Fruit fly (Drosophila melanogaster) whole organism, wandering third instar larva: Measurements from ENCODE around the gene Lrrk.
A peak's percentile ranks its signal among the peaks of the same experiment; 100 is the strongest.

ENCODE experiments used
- Abd-B ChIP-seq: fragments of >200 bp; optimal IDR thresholded peaks from 2 replicates; lab custom pipeline; 2017; ENCODE audit warnings: missing biosample characterization, missing genetic modification characterization
- CG32264 ChIP-seq: fragments of 200-800 bp; sonication (Bioruptor generic); optimal IDR thresholded peaks from 2 replicates; lab custom pipeline; 2016; ENCODE audit warnings: missing biosample characterization, missing genetic modification characterization
- CG9705 ChIP-seq: fragments of 200-800 bp; sonication (Bioruptor generic); optimal IDR thresholded peaks from 2 replicates; lab custom pipeline; 2018; ENCODE audit warnings: missing biosample characterization, mild to moderate bottlenecking, missing genetic modification characterization
- CrebA ChIP-seq: fragments of 200-800 bp; sonication (Bioruptor generic); optimal IDR thresholded peaks from 2 replicates; lab custom pipeline; 2016; ENCODE audit warnings: missing biosample characterization, mild to moderate bottlenecking, missing genetic modification characterization, borderline replicate concordance
- Dfd ChIP-seq: fragments of >200 bp; optimal IDR thresholded peaks from 2 replicates; lab custom pipeline; 2017; ENCODE audit warnings: missing biosample characterization, missing genetic modification characterization
- Dif ChIP-seq: fragments of 200-275, 200-300 bp; sonication (Bioruptor generic); optimal IDR thresholded peaks from 2 replicates; lab custom pipeline; 2018; ENCODE audit warnings: missing biosample characterization, missing genetic modification characterization; ENCODE audit not compliant: partially characterized antibody
- GATAd ChIP-seq: sonication (Bioruptor generic); optimal IDR thresholded peaks from 2 replicates; lab custom pipeline; 2016; ENCODE audit warnings: missing biosample characterization, missing genetic modification characterization
- HLH106 ChIP-seq: fragments of 200-800 bp; optimal IDR thresholded peaks from 3 replicates; lab custom pipeline; 2019; ENCODE audit warnings: missing biosample characterization, mild to moderate bottlenecking, missing genetic modification characterization, moderate library complexity
- Hnf4 ChIP-seq: fragments of 200-800 bp; sonication (Bioruptor generic); optimal IDR thresholded peaks from 2 replicates; lab custom pipeline; 2016; ENCODE audit warnings: missing biosample characterization, mild to moderate bottlenecking, missing genetic modification characterization
- Hr78 ChIP-seq: fragments of >200 bp; optimal IDR thresholded peaks from 2 replicates; lab custom pipeline; 2017; ENCODE audit warnings: missing biosample characterization, missing genetic modification characterization
- Hr83 ChIP-seq: fragments of 200-300 bp; sonication (Bioruptor generic); optimal IDR thresholded peaks from 2 replicates; lab custom pipeline; 2016; ENCODE audit warnings: missing biosample characterization, mild to moderate bottlenecking, missing genetic modification characterization, moderate library complexity; ENCODE audit not compliant: poor library complexity, severe bottlenecking
- Jra ChIP-seq: sonication (Bioruptor generic); optimal IDR thresholded peaks from 2 replicates; lab custom pipeline; 2016; ENCODE audit warnings: missing biosample characterization, missing genetic modification characterization
- Mio ChIP-seq: sonication (Bioruptor generic); optimal IDR thresholded peaks from 2 replicates; lab custom pipeline; 2016; ENCODE audit warnings: missing biosample characterization, missing genetic modification characterization
- Myc ChIP-seq: fragments of >200 bp; optimal IDR thresholded peaks from 2 replicates; lab custom pipeline; 2017
- N ChIP-seq: fragments of >200 bp; optimal IDR thresholded peaks from 2 replicates; lab custom pipeline; 2018; ENCODE audit warnings: missing biosample characterization, missing external identifiers, missing genetic modification characterization
- OdsH ChIP-seq: fragments of 200-800 bp; sonication (Bioruptor generic); optimal IDR thresholded peaks from 2 replicates; lab custom pipeline; 2016; ENCODE audit warnings: missing biosample characterization, mild to moderate bottlenecking, missing genetic modification characterization
- Rel ChIP-seq, 2 experiments: fragments of 200-800 bp; sonication (Bioruptor generic) in 1 of 2; optimal IDR thresholded peaks; 2 replicates in 1 of 2; 3 replicates in 1 of 2; lab custom pipeline; 2016 to 2019; ENCODE audit warnings: mild to moderate bottlenecking in 2 of 2, missing biosample characterization in 2 of 2, missing genetic modification characterization in 2 of 2, moderate library complexity in 1 of 2
- Sp1 ChIP-seq: fragments of 200-800 bp; sonication (Bioruptor generic); optimal IDR thresholded peaks from 3 replicates; lab custom pipeline; 2019; ENCODE audit warnings: missing biosample characterization, mild to moderate bottlenecking, missing genetic modification characterization, moderate library complexity
- Vsx2 ChIP-seq: fragments of 200-300, 225-300 bp; sonication (Bioruptor generic); optimal IDR thresholded peaks from 2 replicates; lab custom pipeline; 2018; ENCODE audit warnings: missing biosample characterization, missing genetic modification characterization; ENCODE audit not compliant: partially characterized antibody
- br ChIP-seq: fragments of 200-800 bp; sonication (Bioruptor generic); optimal IDR thresholded peaks from 2 replicates; lab custom pipeline; 2016; ENCODE audit warnings: missing biosample characterization, missing genetic modification characterization
- brk ChIP-seq: fragments of 200-800 bp; sonication (Bioruptor generic); optimal IDR thresholded peaks from 2 replicates; lab custom pipeline; 2016; ENCODE audit warnings: missing biosample characterization, mild to moderate bottlenecking, missing genetic modification characterization
- dl ChIP-seq, 2 experiments: fragments of 175-275, 200-275 bp in 1 of 2; fragments of 200-275 bp in 1 of 2; sonication (Bioruptor generic); optimal IDR thresholded peaks; lab custom pipeline; 2018; ENCODE audit warnings: mild to moderate bottlenecking in 2 of 2, missing biosample characterization in 2 of 2, missing genetic modification characterization in 2 of 2, moderate library complexity in 2 of 2; ENCODE audit not compliant: partially characterized antibody in 2 of 2, insufficient read depth in 1 of 2
- dmrt93B ChIP-seq: fragments of 200-800 bp; sonication (Bioruptor generic); optimal IDR thresholded peaks from 2 replicates; lab custom pipeline; 2018; ENCODE audit warnings: missing biosample characterization, mild to moderate bottlenecking, missing genetic modification characterization
- dsf ChIP-seq: sonication (Bioruptor generic); optimal IDR thresholded peaks from 2 replicates; lab custom pipeline; 2016; ENCODE audit warnings: missing biosample characterization, missing genetic modification characterization, borderline replicate concordance
- ey ChIP-seq: fragments of 200-800 bp; sonication (Bioruptor generic); optimal IDR thresholded peaks from 2 replicates; lab custom pipeline; 2016; ENCODE audit warnings: missing biosample characterization, missing genetic modification characterization
- foxo ChIP-seq, 2 experiments: fragments of 200-800 bp; sonication (Bioruptor generic); optimal IDR thresholded peaks; 2 replicates in 1 of 2; 3 replicates in 1 of 2; lab custom pipeline; 2016 to 2017; ENCODE audit warnings: missing biosample characterization in 2 of 2, missing genetic modification characterization in 2 of 2
- fru ChIP-seq: fragments of 200-800 bp; sonication (Bioruptor generic); optimal IDR thresholded peaks from 3 replicates; lab custom pipeline; 2016; ENCODE audit warnings: missing biosample characterization, mild to moderate bottlenecking, missing genetic modification characterization
- h ChIP-seq: fragments of 200-800 bp; sonication (Bioruptor generic); optimal IDR thresholded peaks from 3 replicates; lab custom pipeline; 2016; ENCODE audit warnings: missing biosample characterization, mild to moderate bottlenecking, missing genetic modification characterization
- jim ChIP-seq: fragments of 175-275, 200-325 bp; sonication (Bioruptor generic); optimal IDR thresholded peaks from 2 replicates; lab custom pipeline; 2016; ENCODE audit warnings: missing biosample characterization, mild to moderate bottlenecking, missing genetic modification characterization
- lola ChIP-seq: fragments of >200 bp; optimal IDR thresholded peaks from 2 replicates; lab custom pipeline; 2017; ENCODE audit warnings: missing biosample characterization, missing genetic modification characterization
- pan ChIP-seq: fragments of >200 bp; optimal IDR thresholded peaks from 2 replicates; lab custom pipeline; 2017
- psq ChIP-seq: fragments of 200-800 bp; sonication (Bioruptor generic); optimal IDR thresholded peaks from 3 replicates; lab custom pipeline; 2017; ENCODE audit warnings: missing biosample characterization, mild to moderate bottlenecking, missing genetic modification characterization, moderate library complexity
- rgr ChIP-seq: fragments of 200-800 bp; sonication (Bioruptor generic); optimal IDR thresholded peaks from 3 replicates; lab custom pipeline; 2016; ENCODE audit warnings: missing biosample characterization, mild to moderate bottlenecking, missing genetic modification characterization
- sage ChIP-seq: fragments of 200-800 bp; sonication (Bioruptor generic); optimal IDR thresholded peaks from 2 replicates; lab custom pipeline; 2016; ENCODE audit warnings: missing biosample characterization, mild to moderate bottlenecking, missing genetic modification characterization
- sv ChIP-seq: fragments of 200-800 bp; sonication (Bioruptor generic); optimal IDR thresholded peaks from 3 replicates; lab custom pipeline; 2016; ENCODE audit warnings: missing biosample characterization, missing genetic modification characterization
- tai ChIP-seq: sonication (Bioruptor generic); optimal IDR thresholded peaks from 2 replicates; lab custom pipeline; 2016; ENCODE audit warnings: missing biosample characterization, missing genetic modification characterization
- usp ChIP-seq: fragments of >200 bp; optimal IDR thresholded peaks from 2 replicates; lab custom pipeline; 2017; ENCODE audit warnings: missing biosample characterization, missing genetic modification characterization
- woc ChIP-seq: sonication (Bioruptor generic); optimal IDR thresholded peaks from 2 replicates; lab custom pipeline; 2016; ENCODE audit warnings: missing biosample characterization, mild to moderate bottlenecking, missing genetic modification characterization

Gene Lrrk

dm6 chr3R:20594194-20595144 is 40.8 kb upstream of the Lrrk start:
- no peak for TF ChIP-seq Vsx2
- no peak for TF ChIP-seq Mio (GFP tag; lab: Kevin White, UChicago)
- TF ChIP-seq tai (GFP tag; lab: Kevin White, UChicago): no peak
- peak; percentile 44 for TF ChIP-seq woc (GFP tag; lab: Kevin White, UChicago)
- TF ChIP-seq Abd-B (GFP tag; lab: Kevin White, UChicago): no peak
- no peak for TF ChIP-seq CrebA
- TF ChIP-seq Dfd (GFP tag; lab: Kevin White, UChicago): no peak
- TF ChIP-seq GATAd: no peak
- peak; percentile 89 for TF ChIP-seq rgr (GFP tag; lab: Kevin White, UChicago)
- peak; percentile 44 for TF ChIP-seq ey (GFP tag; lab: Kevin White, UChicago)
- peak; percentile 56 for TF ChIP-seq CG9705
- TF ChIP-seq Rel (GFP tag; optimal IDR thresholded peaks at IDR 0.05; lab: Kevin White, UChicago): no peak
- peak; percentile 19 for TF ChIP-seq Rel (tag; optimal IDR thresholded peaks at IDR 0.05; lab: Kevin White, UChicago)
- peak in 1 of 2 experiments; percentile 86 for TF ChIP-seq foxo (GFP tag; optimal IDR thresholded peaks at IDR 0.05; lab: Kevin White, UChicago)
- TF ChIP-seq Dif (GFP tag; lab: Kevin White, UChicago): peak; percentile 49
- peak; percentile 51 to 74 for TF ChIP-seq dl (GFP tag; optimal IDR thresholded peaks at IDR 0.05; lab: Kevin White, UChicago; ENCODE audit: insufficient read depth in 1 of 2, partially characterized antibody in 2 of 2)
- TF ChIP-seq Hr83 (GFP tag; lab: Kevin White, UChicago): peak; percentile 8
- no peak for TF ChIP-seq usp (GFP tag; lab: Kevin White, UChicago)
- peak; percentile 83 for TF ChIP-seq HLH106
- TF ChIP-seq dsf (GFP tag; lab: Kevin White, UChicago): peak; percentile 1
- peak; percentile 82 for TF ChIP-seq psq (GFP tag; lab: Kevin White, UChicago)
- TF ChIP-seq fru (GFP tag; lab: Kevin White, UChicago): peak; percentile 64
- no peak for TF ChIP-seq Hr78 (GFP tag; lab: Kevin White, UChicago)
- TF ChIP-seq jim (GFP tag; lab: Kevin White, UChicago): no peak
- peak; percentile 69 for TF ChIP-seq dmrt93B
- TF ChIP-seq Sp1: peak; percentile 90
- peak; percentile 9 for TF ChIP-seq br (GFP tag; lab: Kevin White, UChicago)
- TF ChIP-seq sage (GFP tag; lab: Kevin White, UChicago): peak; percentile 16
- no peak for TF ChIP-seq N
- TF ChIP-seq OdsH (GFP tag; lab: Kevin White, UChicago): peak; percentile 91
- peak; percentile 54 for TF ChIP-seq Hnf4 (GFP tag; lab: Kevin White, UChicago)
- TF ChIP-seq Jra (GFP tag; lab: Kevin White, UChicago): no peak
- no peak for TF ChIP-seq Myc
- TF ChIP-seq sv (GFP tag; lab: Kevin White, UChicago): peak; percentile 53
- TF ChIP-seq lola: no peak
- peak; percentile 68 for TF ChIP-seq h (GFP tag; lab: Kevin White, UChicago)
- peak; percentile 64 for TF ChIP-seq brk (GFP tag; lab: Kevin White, UChicago)
- TF ChIP-seq CG32264 (GFP tag; lab: Kevin White, UChicago): no peak
- TF ChIP-seq pan (lab: Kevin White, UChicago): no peak

dm6 chr3R:20595145-20595812 is 40.0 kb upstream of the Lrrk start:
- TF ChIP-seq Rel (GFP tag; optimal IDR thresholded peaks at IDR 0.05; lab: Kevin White, UChicago): no peak
- no peak for TF ChIP-seq Rel (tag; optimal IDR thresholded peaks at IDR 0.05; lab: Kevin White, UChicago)
- TF ChIP-seq Mio (GFP tag; lab: Kevin White, UChicago): no peak
